Fruit fly (Drosophila melanogaster): ENCODE measurements around the gene IFT57.

The IFT57 gene

dm6 chr2L:3559647-3560046 lies 29.1 kb downstream of the IFT57 start (continued):
- no peak for TF ChIP-seq prd (optimal IDR thresholded peaks at IDR 0.05)
- peak; percentile 45; the same call in 2 of the 3 replicates for TF ChIP-seq prd (GFP tag; IDR thresholded peaks at IDR 0.05)
- peak; percentile 1 for TF ChIP-seq CG17359 (tag; optimal IDR thresholded peaks at IDR 0.05)
- TF ChIP-seq CG9932 (GFP tag; IDR thresholded peaks at IDR 0.05) = 0 out of 2 replicates have a peak, but pooled peaks have one; percentile 7
- no peak for TF ChIP-seq CG12299 (tag; optimal IDR thresholded peaks at IDR 0.05)
- no peak for TF ChIP-seq Ssrp (tag; optimal IDR thresholded peaks at IDR 0.05)
- TF ChIP-seq CG4424 (GFP tag; optimal IDR thresholded peaks at IDR 0.05) = no peak
- no peak for TF ChIP-seq CG11085 (GFP tag; IDR thresholded peaks at IDR 0.05)
- TF ChIP-seq Blimp-1 (GFP tag; optimal IDR thresholded peaks at IDR 0.05) = peak; percentile 30
- TF ChIP-seq CG2712 (tag; optimal IDR thresholded peaks at IDR 0.05) = peak; percentile 27
- TF ChIP-seq CG12219 (GFP tag; optimal IDR thresholded peaks at IDR 0.05) = no peak
- no peak for TF ChIP-seq Camta (GFP tag; optimal IDR thresholded peaks at IDR 0.05)
- TF ChIP-seq CG2678 (tag; optimal IDR thresholded peaks at IDR 0.05) = peak; percentile 23
- no peak for TF ChIP-seq CG7745 (tag; optimal IDR thresholded peaks at IDR 0.05)
- peak; percentile 2 for TF ChIP-seq dmrt99B (tag; optimal IDR thresholded peaks at IDR 0.05)
- TF ChIP-seq CG4328 (GFP tag; optimal IDR thresholded peaks at IDR 0.05) = no peak
- no peak for TF ChIP-seq Atf-2 (GFP tag; optimal IDR thresholded peaks at IDR 0.05)
- TF ChIP-seq Asciz (GFP tag; optimal IDR thresholded peaks at IDR 0.05) = no peak
- peak in 1 of 2 experiments; percentile 23 for TF ChIP-seq bsh (GFP tag; optimal IDR thresholded peaks at IDR 0.05)
- no peak for TF ChIP-seq unc-4 (GFP tag; IDR thresholded peaks at IDR 0.05; ENCODE audit: partially characterized antibody)
- peak; percentile 46; the same call in 1 of the 3 replicates for TF ChIP-seq ci (GFP tag; IDR thresholded peaks at IDR 0.05)
- no peak for TF ChIP-seq CG4282 (GFP tag; optimal IDR thresholded peaks at IDR 0.05)
- TF ChIP-seq insv (GFP tag; optimal IDR thresholded peaks at IDR 0.05) = no peak
- no peak for TF ChIP-seq da (GFP tag; optimal IDR thresholded peaks at IDR 0.05)
- TF ChIP-seq PHDP (tag; optimal IDR thresholded peaks at IDR 0.05) = peak; percentile 45
- peak; percentile 50 for TF ChIP-seq gem (tag; optimal IDR thresholded peaks at IDR 0.05)
- TF ChIP-seq Rfx (GFP tag; IDR thresholded peaks at IDR 0.05) = peak; percentile 44; the same call in 1 of the 2 replicates
- peak; percentile 7 for TF ChIP-seq CG11504 (tag; optimal IDR thresholded peaks at IDR 0.05)
- peak; percentile 31 for TF ChIP-seq unpg (GFP tag; optimal IDR thresholded peaks at IDR 0.05)

dm6 chr2L:3562435-3562834 lies 31.8 kb downstream of the IFT57 start:
- TF ChIP-seq Sry-δ (GFP tag; optimal IDR thresholded peaks at IDR 0.05) (no peak), bsh (GFP tag; optimal IDR thresholded peaks at IDR 0.05) (peak in 1 of 2 experiments; percentile 3), CG17361 (GFP tag; IDR thresholded peaks at IDR 0.05) (peak; percentile 57; the same call in 1 of the 3 replicates)

- TF ChIP-seq unc-4 (GFP tag; IDR thresholded peaks at IDR 0.05; ENCODE audit: partially characterized antibody) (no peak), twi (tag; optimal IDR thresholded peaks at IDR 0.05) (no peak), crc (GFP tag; optimal IDR thresholded peaks at IDR 0.05) (no peak), Blimp-1 (GFP tag; optimal IDR thresholded peaks at IDR 0.05) (no peak), Hand (GFP tag; optimal IDR thresholded peaks at IDR 0.05) (no peak), zfh1 (GFP tag; IDR thresholded peaks at IDR 0.05) (no peak), Dref (GFP tag; IDR thresholded peaks at IDR 0.05) (no peak), lola (GFP tag; optimal IDR thresholded peaks at IDR 0.05) (no peak), gfzf (GFP tag; optimal IDR thresholded peaks at IDR 0.05) (no peak), ATbp (GFP tag; optimal IDR thresholded peaks at IDR 0.05) (no peak), CG6791 (GFP tag; IDR thresholded peaks at IDR 0.05; ENCODE audit: partially characterized antibody) (no peak), CG13296 (GFP tag; optimal IDR thresholded peaks at IDR 0.05) (no peak), CG10565 (GFP tag; optimal IDR thresholded peaks at IDR 0.05) (no peak), Gsc (GFP tag; IDR thresholded peaks at IDR 0.05) (no peak), ranshi (GFP tag; IDR thresholded peaks at IDR 0.05) (no peak), GATAe (GFP tag; conservative IDR thresholded peaks at IDR 0.05) (no peak), CG9437 (GFP tag; optimal IDR thresholded peaks at IDR 0.05) (no peak), Mes4 (GFP tag; optimal IDR thresholded peaks at IDR 0.05) (no peak)
Observed at dm6 chr2L:3564556-3564955, 34.0 kb downstream of the IFT57 start.
